Worm (Caenorhabditis elegans): ENCODE data around the gene ZK1307.3.

ZK1307.3 gene

ce11 chrII:9621913-9622348 lies 30.9 kb downstream of the ZK1307.3 start:
- TF ChIP-seq ceh-82 (tag; optimal IDR thresholded peaks at IDR 0.05) (no peak), peb-1 (tag; optimal IDR thresholded peaks at IDR 0.05) (no peak), crh-2 (tag; optimal IDR thresholded peaks at IDR 0.05) (peak; percentile 40), lsy-2 (tag; optimal IDR thresholded peaks at IDR 0.05) (no peak), egl-27 (tag; optimal IDR thresholded peaks at IDR 0.05) (no peak), blmp-1 (tag; optimal IDR thresholded peaks at IDR 0.05; ENCODE audit: insufficient read depth) (peak; percentile 13), ztf-4 (tag; optimal IDR thresholded peaks at IDR 0.05) (no peak), nhr-129 (tag; optimal IDR thresholded peaks at IDR 0.05) (no peak), fos-1 (tag; optimal IDR thresholded peaks at IDR 0.05) (no peak), sem-4 (tag; optimal IDR thresholded peaks at IDR 0.05) (no peak), nhr-23 (tag; optimal IDR thresholded peaks at IDR 0.05) (no peak), R02D3.7 (tag; optimal IDR thresholded peaks at IDR 0.05) (no peak), unc-39 (tag; optimal IDR thresholded peaks at IDR 0.05) (no peak), ztf-11 (tag; optimal IDR thresholded peaks at IDR 0.05) (no peak), mbf-1 (tag; optimal IDR thresholded peaks at IDR 0.05) (no peak), nhr-25 (tag; optimal IDR thresholded peaks at IDR 0.05) (no peak), lin-11 (tag; optimal IDR thresholded peaks at IDR 0.05) (no peak), zag-1 (tag; optimal IDR thresholded peaks at IDR 0.05) (no peak), C34F6.9 (tag; optimal IDR thresholded peaks at IDR 0.05) (peak; percentile 21), F13H6.1 (tag; optimal IDR thresholded peaks at IDR 0.05) (peak; percentile 43), skn-1 (tag; optimal IDR thresholded peaks at IDR 0.05) (no peak), ztf-1 (GFP tag; conservative IDR thresholded peaks at IDR 0.05) (no peak), nhr-12 (tag; optimal IDR thresholded peaks at IDR 0.05) (no peak), lin-13 (GFP tag; optimal IDR thresholded peaks at IDR 0.05) (no peak), nhr-10 (tag; optimal IDR thresholded peaks at IDR 0.05) (no peak), sma-9 (GFP tag; optimal IDR thresholded peaks at IDR 0.05) (peak; percentile 9), sma-9 (tag; optimal IDR thresholded peaks at IDR 0.05) (no peak), nhr-6 (tag; optimal IDR thresholded peaks at IDR 0.05) (no peak), sma-3 (GFP tag; optimal IDR thresholded peaks at IDR 0.05) (no peak)

- TF ChIP-seq elt-1 (tag; optimal IDR thresholded peaks at IDR 0.05) (no peak), blmp-1 (tag; optimal IDR thresholded peaks at IDR 0.05; ENCODE audit: insufficient read depth) (no peak), lsy-2 (tag; optimal IDR thresholded peaks at IDR 0.05) (peak in 1 of 2 experiments; percentile 24), ceh-16 (tag; optimal IDR thresholded peaks at IDR 0.05) (no peak), elt-3 (tag; optimal IDR thresholded peaks at IDR 0.05) (no peak), F13H6.1 (tag; optimal IDR thresholded peaks at IDR 0.05) (peak; percentile 70), ceh-82 (tag; optimal IDR thresholded peaks at IDR 0.05) (no peak), mbf-1 (tag; optimal IDR thresholded peaks at IDR 0.05) (no peak), nhr-129 (tag; optimal IDR thresholded peaks at IDR 0.05) (peak; percentile 43), sma-9 (GFP tag; optimal IDR thresholded peaks at IDR 0.05) (peak; percentile 50), sma-9 (tag; optimal IDR thresholded peaks at IDR 0.05) (no peak), lin-11 (tag; optimal IDR thresholded peaks at IDR 0.05) (no peak), nhr-21 (tag; optimal IDR thresholded peaks at IDR 0.05) (no peak), unc-55 (GFP tag; optimal IDR thresholded peaks at IDR 0.05) (peak; percentile 1), nhr-10 (tag; optimal IDR thresholded peaks at IDR 0.05) (no peak), nhr-23 (tag; optimal IDR thresholded peaks at IDR 0.05) (no peak), nhr-12 (tag; optimal IDR thresholded peaks at IDR 0.05) (no peak), alr-1 (tag; optimal IDR thresholded peaks at IDR 0.05) (no peak), C34F6.9 (tag; optimal IDR thresholded peaks at IDR 0.05) (peak; percentile 61), lin-13 (GFP tag; optimal IDR thresholded peaks at IDR 0.05) (no peak)
Measured at ce11 chrII:9621121-9621520, 31.7 kb downstream of the ZK1307.3 start.

ce11 chrII:9620616-9621015 lies 32.2 kb downstream of the ZK1307.3 start:
- TF ChIP-seq sma-9 (GFP tag; optimal IDR thresholded peaks at IDR 0.05) (peak; percentile 15), sma-9 (tag; optimal IDR thresholded peaks at IDR 0.05) (no peak), blmp-1 (tag; optimal IDR thresholded peaks at IDR 0.05; ENCODE audit: insufficient read depth) (peak; percentile 4), nhr-6 (tag; optimal IDR thresholded peaks at IDR 0.05) (peak; percentile 29), sma-3 (GFP tag; optimal IDR thresholded peaks at IDR 0.05) (peak; percentile 1), nhr-11 (tag; optimal IDR thresholded peaks at IDR 0.05) (no peak), nhr-25 (tag; optimal IDR thresholded peaks at IDR 0.05) (peak; percentile 59)

- no peak for TF ChIP-seq nhr-12 (tag; optimal IDR thresholded peaks at IDR 0.05)
- TF ChIP-seq skn-1 (tag; optimal IDR thresholded peaks at IDR 0.05) = no peak
- TF ChIP-seq zag-1 (tag; optimal IDR thresholded peaks at IDR 0.05) = no peak
- TF ChIP-seq dmd-4 (tag; optimal IDR thresholded peaks at IDR 0.05) = no peak
- TF ChIP-seq mab-5 (tag; optimal IDR thresholded peaks at IDR 0.05) = no peak
- TF ChIP-seq fos-1 (tag; optimal IDR thresholded peaks at IDR 0.05) = peak; percentile 45
- TF ChIP-seq ama-1 (optimal IDR thresholded peaks at IDR 0.05) = peak; percentile 33
- TF ChIP-seq crh-2 (tag; optimal IDR thresholded peaks at IDR 0.05) = no peak
- TF ChIP-seq aly-2 (tag; optimal IDR thresholded peaks at IDR 0.05) = no peak
- no peak for TF ChIP-seq mbf-1 (tag; optimal IDR thresholded peaks at IDR 0.05)
- no peak for TF ChIP-seq ceh-16 (tag; optimal IDR thresholded peaks at IDR 0.05)
- TF ChIP-seq F13H6.1 (tag; optimal IDR thresholded peaks at IDR 0.05) = peak; percentile 13
- TF ChIP-seq nhr-25 (tag; optimal IDR thresholded peaks at IDR 0.05) = no peak
- no peak for TF ChIP-seq lsy-2 (tag; optimal IDR thresholded peaks at IDR 0.05)
- no peak for TF ChIP-seq sem-4 (tag; optimal IDR thresholded peaks at IDR 0.05)
- no peak for TF ChIP-seq mdl-1 (tag; optimal IDR thresholded peaks at IDR 0.05)
- no peak for TF ChIP-seq lin-13 (GFP tag; optimal IDR thresholded peaks at IDR 0.05)
Measured at ce11 chrII:9619995-9620535, 32.8 kb downstream of the ZK1307.3 start.
